In genomic region chrIV:4171531-4172163, ce11 we compare ENCODE assay signal across 5 worm cellular contexts.
TF ChIP-seq lines count a peak whose summit lies in the region.

TSS of gene K08D10.13 (minus strand) at chrIV:4171581.
TSS of gene rnp-2 (plus strand) at chrIV:4172076.

TF ChIP-seq in whole organism, L1 larva, 84 proteins besides CTCF, POLR2A, EP300 and RAD21 (continues in another document):
- TF ChIP-seq egl-13 (tag; optimal IDR thresholded peaks at IDR 0.05; lab: Kevin White, UChicago) = peak; percentile 18
- peak; percentile 25 for TF ChIP-seq fkh-8 (tag; optimal IDR thresholded peaks at IDR 0.05; lab: Kevin White, UChicago)
- peak; percentile 73 for TF ChIP-seq lin-15B (tag; optimal IDR thresholded peaks at IDR 0.05; lab: Kevin White, UChicago)
- TF ChIP-seq nhr-85 (tag; lab: Kevin White, UChicago) = peak; percentile 84
- TF ChIP-seq snpc-4 (tag; optimal IDR thresholded peaks at IDR 0.05; lab: Kevin White, UChicago) = peak; percentile 28
- TF ChIP-seq tlp-1 (tag; optimal IDR thresholded peaks at IDR 0.05; lab: Kevin White, UChicago) = no peak
- no peak for TF ChIP-seq lin-39 (tag; optimal IDR thresholded peaks at IDR 0.05; lab: Kevin White, UChicago)
- no peak for TF ChIP-seq pax-3 (tag; optimal IDR thresholded peaks at IDR 0.05; lab: Kevin White, UChicago)
- TF ChIP-seq xbp-1 (tag; optimal IDR thresholded peaks at IDR 0.05; lab: Kevin White, UChicago) = peak; percentile 59
- peak; percentile 46 to 75 (median 56) for TF ChIP-seq dpl-1 (GFP tag; optimal IDR thresholded peaks at IDR 0.05; lab: Kevin White, UChicago)
- TF ChIP-seq ets-5 (GFP tag; IDR thresholded peaks at IDR 0.05; lab: Robert Waterston, UW) = no peak
- TF ChIP-seq unc-30 (tag; optimal IDR thresholded peaks at IDR 0.05; lab: Kevin White, UChicago) = no peak
- no peak for TF ChIP-seq lin-13 (GFP tag; optimal IDR thresholded peaks at IDR 0.05; lab: Kevin White, UChicago)
- no peak for TF ChIP-seq egl-27 (tag; optimal IDR thresholded peaks at IDR 0.05; lab: Kevin White, UChicago)
- TF ChIP-seq fkh-4 (tag; optimal IDR thresholded peaks at IDR 0.05; lab: Kevin White, UChicago; ENCODE audit: borderline replicate concordance) = peak; percentile 21
- no peak for TF ChIP-seq ceh-63 (GFP tag; optimal IDR thresholded peaks at IDR 0.05; lab: Kevin White, UChicago)
- TF ChIP-seq hpl-2 (GFP tag; optimal IDR thresholded peaks at IDR 0.05; lab: Kevin White, UChicago) = no peak
- no peak for TF ChIP-seq zip-4 (GFP tag; optimal IDR thresholded peaks at IDR 0.05; lab: Kevin White, UChicago)
- TF ChIP-seq fos-1 (tag; optimal IDR thresholded peaks at IDR 0.05; lab: Kevin White, UChicago) = no peak

TF ChIP-seq in whole organism, L3 larva, 47 proteins besides CTCF, POLR2A, EP300 and RAD21:
- TF ChIP-seq snpc-4 (tag; optimal IDR thresholded peaks at IDR 0.05; lab: Kevin White, UChicago) (peak; percentile 75), elt-2 (tag; optimal IDR thresholded peaks at IDR 0.05; lab: Kevin White, UChicago) (peak; percentile 3), elt-1 (tag; optimal IDR thresholded peaks at IDR 0.05; lab: Kevin White, UChicago) (no peak), ceh-82 (tag; optimal IDR thresholded peaks at IDR 0.05; lab: Kevin White, UChicago) (no peak), lin-15B (tag; optimal IDR thresholded peaks at IDR 0.05; lab: Kevin White, UChicago) (peak; percentile 87)

TF ChIP-seq in whole organism, early embryonic, 17 proteins besides CTCF, POLR2A, EP300 and RAD21:
- TF ChIP-seq ets-7 (tag; optimal IDR thresholded peaks at IDR 0.05; lab: Kevin White, UChicago) (no peak), tbx-37 (GFP tag; conservative IDR thresholded peaks at IDR 0.05; lab: Robert Waterston, UW) (0 out of 2 replicates have a peak, but pooled peaks have one; percentile 27)

TF ChIP-seq in whole organism, midembryonic, 9 proteins besides CTCF, POLR2A, EP300 and RAD21:
- TF ChIP-seq cog-1 (tag; optimal IDR thresholded peaks at IDR 0.05; lab: Kevin White, UChicago) (no peak), ref-1 (GFP tag; conservative IDR thresholded peaks at IDR 0.05; lab: Robert Waterston, UW) (no peak), flt-1 (GFP tag; IDR thresholded peaks at IDR 0.05; lab: Robert Waterston, UW) (peak; percentile 53; the same call in 1 of the 2 replicates), tab-1 (GFP tag; IDR thresholded peaks at IDR 0.05; lab: Robert Waterston, UW) (no peak), ztf-23 (GFP tag; IDR thresholded peaks at IDR 0.05; lab: Robert Waterston, UW) (0 out of 2 replicates have a peak, but pooled peaks have one; percentile 11)

TF ChIP-seq in whole organism, young adult, 124 proteins besides CTCF, POLR2A, EP300 and RAD21:
- TF ChIP-seq lin-54 (GFP tag; optimal IDR thresholded peaks at IDR 0.05; lab: Kevin White, UChicago) = peak; percentile 47
- TF ChIP-seq snpc-4 (GFP tag; optimal IDR thresholded peaks at IDR 0.05; lab: Kevin White, UChicago) = no peak
- TF ChIP-seq snpc-4 (tag; optimal IDR thresholded peaks at IDR 0.05; lab: Kevin White, UChicago) = peak in 1 of 4 experiments; percentile 3
- no peak for TF ChIP-seq madf-3 (GFP tag; IDR thresholded peaks at IDR 0.05; lab: Robert Waterston, UW)
- TF ChIP-seq mcd-1 (GFP tag; IDR thresholded peaks at IDR 0.05; lab: Robert Waterston, UW) = peak; percentile 89
- TF ChIP-seq F57C9.4 (tag; optimal IDR thresholded peaks at IDR 0.05; lab: Kevin White, UChicago) = no peak
- no peak for TF ChIP-seq fkh-3 (tag; optimal IDR thresholded peaks at IDR 0.05; lab: Kevin White, UChicago)
- TF ChIP-seq dox-1 (GFP tag; IDR thresholded peaks at IDR 0.05; lab: Robert Waterston, UW) = no peak
- no peak for TF ChIP-seq rec-8 (tag; optimal IDR thresholded peaks at IDR 0.05; lab: Kevin White, UChicago)
- no peak for TF ChIP-seq aptf-2 (GFP tag; conservative IDR thresholded peaks at IDR 0.05; lab: Robert Waterston, UW)
- TF ChIP-seq F52B5.7 (tag; optimal IDR thresholded peaks at IDR 0.05; lab: Kevin White, UChicago) = no peak
- TF ChIP-seq nhr-120 (GFP tag; IDR thresholded peaks at IDR 0.05; lab: Robert Waterston, UW) = no peak
- TF ChIP-seq F33H1.4 (GFP tag; IDR thresholded peaks at IDR 0.05; lab: Robert Waterston, UW) = 0 out of 2 replicates have a peak, but pooled peaks have one; percentile 18
- 0 out of 2 replicates have a peak, but pooled peaks have one; percentile 32 for TF ChIP-seq bed-2 (GFP tag; IDR thresholded peaks at IDR 0.05; lab: Robert Waterston, UW)
- no peak for TF ChIP-seq tbp1 (GFP tag; optimal IDR thresholded peaks at IDR 0.05; lab: Kevin White, UChicago)
- no peak for TF ChIP-seq let-526 (GFP tag; IDR thresholded peaks at IDR 0.05; lab: Robert Waterston, UW)
- no peak for TF ChIP-seq F37B4.10 (GFP tag; IDR thresholded peaks at IDR 0.05; lab: Robert Waterston, UW)
- no peak for TF ChIP-seq T26A5.8 (tag; optimal IDR thresholded peaks at IDR 0.05; lab: Kevin White, UChicago)
- TF ChIP-seq F57A8.1 (GFP tag; optimal IDR thresholded peaks at IDR 0.05; lab: Kevin White, UChicago) = no peak
- no peak for TF ChIP-seq ama-1 (optimal IDR thresholded peaks at IDR 0.05; lab: Kevin White, UChicago)
- TF ChIP-seq ama-1 (GFP tag; optimal IDR thresholded peaks at IDR 0.05; lab: Kevin White, UChicago) = no peak
- no peak for TF ChIP-seq egl-44 (GFP tag; IDR thresholded peaks at IDR 0.05; lab: Robert Waterston, UW)
- TF ChIP-seq ets-4 (GFP tag; optimal IDR thresholded peaks at IDR 0.05; lab: Kevin White, UChicago) = no peak
- 0 out of 2 replicates have a peak, but pooled peaks have one; percentile 42 for TF ChIP-seq attf-3 (GFP tag; conservative IDR thresholded peaks at IDR 0.05; lab: Robert Waterston, UW)
- no peak for TF ChIP-seq Y95B8A.8 (GFP tag; IDR thresholded peaks at IDR 0.05; lab: Robert Waterston, UW)
- TF ChIP-seq C17E4.6 (GFP tag; IDR thresholded peaks at IDR 0.05; lab: Robert Waterston, UW) = no peak
- TF ChIP-seq K12H6.12 (tag; optimal IDR thresholded peaks at IDR 0.05; lab: Kevin White, UChicago) = no peak
- TF ChIP-seq mel-28 (tag; optimal IDR thresholded peaks at IDR 0.05; lab: Kevin White, UChicago; ENCODE audit: borderline replicate concordance) = no peak
- no peak for TF ChIP-seq madf-6 (GFP tag; IDR thresholded peaks at IDR 0.05; lab: Robert Waterston, UW)
- no peak for TF ChIP-seq ceh-100 (GFP tag; IDR thresholded peaks at IDR 0.05; lab: Robert Waterston, UW)
- no peak for TF ChIP-seq gei-17 (GFP tag; optimal IDR thresholded peaks at IDR 0.05; lab: Kevin White, UChicago)
- TF ChIP-seq snpc-1.3 (tag; optimal IDR thresholded peaks at IDR 0.05; lab: Kevin White, UChicago; ENCODE audit: insufficient read depth) = no peak
- TF ChIP-seq efl-1 (GFP tag; optimal IDR thresholded peaks at IDR 0.05; lab: Kevin White, UChicago) = no peak
- TF ChIP-seq sptf-2 (GFP tag; optimal IDR thresholded peaks at IDR 0.05; lab: Kevin White, UChicago) = no peak
- no peak for TF ChIP-seq T07F8.4 (tag; optimal IDR thresholded peaks at IDR 0.05; lab: Kevin White, UChicago)
- TF ChIP-seq Y53G8AR.9 (GFP tag; conservative IDR thresholded peaks at IDR 0.05; lab: Robert Waterston, UW) = no peak
- no peak for TF ChIP-seq pbrm-1 (GFP tag; IDR thresholded peaks at IDR 0.05; lab: Robert Waterston, UW)
- TF ChIP-seq ccch-3 (GFP tag; optimal IDR thresholded peaks at IDR 0.05; lab: Kevin White, UChicago) = no peak
- TF ChIP-seq lin-35 (GFP tag; optimal IDR thresholded peaks at IDR 0.05; lab: Kevin White, UChicago) = peak in 1 of 3 experiments; percentile 28
- no peak for TF ChIP-seq madf-8 (GFP tag; conservative IDR thresholded peaks at IDR 0.05; lab: Robert Waterston, UW)
- no peak for TF ChIP-seq dpff-1 (tag; optimal IDR thresholded peaks at IDR 0.05; lab: Kevin White, UChicago)
- TF ChIP-seq B0336.3 (GFP tag; IDR thresholded peaks at IDR 0.05; lab: Robert Waterston, UW) = no peak

Comparison
In these comparisons a context has a peak if more than half of its experiments do, and no peak if none do; other contexts are left out.
1. Of the 8 proteins assayed by ChIP-seq in both whole organism, young adult and whole organism, L1 larva: peak only in whole organism, young adult: none; only in whole organism, L1 larva: dpl-1, efl-1, nhr-90 and unc-130; in both: none; in neither: 2; mixed calls (peak in some experiments, not most) for 2.